Worm (Caenorhabditis elegans): ENCODE data around the gene F54C9.9.

ce11 chrII:8617516-8617915, 39.7 kb downstream of the F54C9.9 start, which contains the start of gene chhy-1:
- TF ChIP-seq ama-1 (optimal IDR thresholded peaks at IDR 0.05) (no peak), ceh-13 (GFP tag; optimal IDR thresholded peaks at IDR 0.05) (no peak), flt-1 (GFP tag; IDR thresholded peaks at IDR 0.05) (no peak), tbx-11 (GFP tag; IDR thresholded peaks at IDR 0.05) (no peak), tra-4 (tag; optimal IDR thresholded peaks at IDR 0.05) (no peak), sea-1 (GFP tag; conservative IDR thresholded peaks at IDR 0.05) (no peak), hmg-4 (GFP tag; optimal IDR thresholded peaks at IDR 0.05) (no peak), tbx-37 (GFP tag; conservative IDR thresholded peaks at IDR 0.05) (no peak), ceh-36 (tag; optimal IDR thresholded peaks at IDR 0.05) (no peak), aly-1 (tag; optimal IDR thresholded peaks at IDR 0.05) (no peak), B0310.2 (tag; optimal IDR thresholded peaks at IDR 0.05) (no peak)
